Fruit fly (Drosophila melanogaster) whole organism, embryonic: ENCODE measurements around the gene Glut4EF.

Source experiments
- CG10274 ChIP-seq: fragments of 200-800 bp; sonication (Bioruptor generic); optimal IDR thresholded peaks from 3 replicates; lab custom pipeline; 2017; ENCODE audit warnings: missing biosample characterization, mild to moderate bottlenecking, missing genetic modification characterization
- CG11247 ChIP-seq: fragments of 200-800 bp; sonication (Bioruptor generic); IDR thresholded peaks from 2 replicates; pipeline ENCODE4 v1.3.6; 2022; ENCODE audit warnings: missing biosample characterization, missing genetic modification characterization
- CG12942 ChIP-seq: fragments of 200-800 bp; sonication (Bioruptor generic); optimal IDR thresholded peaks from 3 replicates; lab custom pipeline; 2016; ENCODE audit warnings: missing biosample characterization, missing genetic modification characterization
- CG14014 ChIP-seq: fragments of 200-800 bp; sonication (Bioruptor generic); IDR thresholded peaks from 2 replicates; pipeline ENCODE4 v1.3.6; 2022; ENCODE audit warnings: missing biosample characterization, missing genetic modification characterization
- CG14965 ChIP-seq: fragments of 200-800 bp; sonication (Bioruptor generic); optimal IDR thresholded peaks from 2 replicates; lab custom pipeline; 2016; ENCODE audit warnings: missing biosample characterization, missing genetic modification characterization, borderline replicate concordance
- CG17361 ChIP-seq: fragments of 200-800 bp; sonication (Bioruptor generic); IDR thresholded peaks from 3 replicates; pipeline ENCODE4 v1.3.6; 2022; ENCODE audit warnings: missing biosample characterization, missing genetic modification characterization
- CG17802 ChIP-seq: fragments of 200-800 bp; sonication (Bioruptor generic); optimal IDR thresholded peaks from 2 replicates; lab custom pipeline; 2018; ENCODE audit warnings: missing biosample characterization, mild to moderate bottlenecking, missing genetic modification characterization, moderate library complexity
- CG2116 ChIP-seq: fragments of 200-800 bp; sonication (Bioruptor generic); optimal IDR thresholded peaks from 3 replicates; lab custom pipeline; 2018; ENCODE audit warnings: missing biosample characterization, mild to moderate bottlenecking, missing genetic modification characterization
- CG2129 ChIP-seq: fragments of 200-800 bp; sonication (Bioruptor generic); IDR thresholded peaks from 2 replicates; pipeline ENCODE4 v1.3.6; 2022; ENCODE audit warnings: missing biosample characterization, missing genetic modification characterization; ENCODE audit not compliant: partially characterized antibody
- CG2712 ChIP-seq: fragments of 200-800 bp; optimal IDR thresholded peaks from 3 replicates; lab custom pipeline; 2019; ENCODE audit warnings: missing biosample characterization, mild to moderate bottlenecking, missing genetic modification characterization, moderate library complexity
- CG30403 ChIP-seq: fragments of 200-800 bp; sonication (Bioruptor generic); optimal IDR thresholded peaks from 3 replicates; lab custom pipeline; 2016; ENCODE audit warnings: missing biosample characterization, missing genetic modification characterization
- CG30431 ChIP-seq: fragments of 200-800 bp; sonication (Bioruptor generic); optimal IDR thresholded peaks from 2 replicates; lab custom pipeline; 2017; ENCODE audit warnings: missing biosample characterization, missing genetic modification characterization
- CG34422 ChIP-seq: fragments of 200-800 bp; sonication (Bioruptor generic); IDR thresholded peaks from 3 replicates; pipeline ENCODE4 v1.3.6; 2022; ENCODE audit warnings: missing biosample characterization, missing genetic modification characterization
- CG3995 ChIP-seq: fragments of 200-800 bp; sonication (Bioruptor generic); optimal IDR thresholded peaks from 3 replicates; lab custom pipeline; 2016; ENCODE audit warnings: missing biosample characterization, missing genetic modification characterization
- CG4617 ChIP-seq: fragments of 200-800 bp; sonication (Bioruptor generic); optimal IDR thresholded peaks from 3 replicates; lab custom pipeline; 2016; ENCODE audit warnings: missing biosample characterization, missing genetic modification characterization, borderline replicate concordance
- CG7357 ChIP-seq: fragments of 200-800 bp; sonication (Bioruptor generic); IDR thresholded peaks from 3 replicates; pipeline ENCODE4 v1.3.6; 2022; ENCODE audit warnings: missing biosample characterization, missing genetic modification characterization
- CG7987 ChIP-seq: fragments of 200-800 bp; sonication (Bioruptor generic); optimal IDR thresholded peaks from 2 replicates; lab custom pipeline; 2018; ENCODE audit warnings: missing biosample characterization, mild to moderate bottlenecking, missing genetic modification characterization, moderate library complexity
- CG9609 ChIP-seq: fragments of 200-800 bp; sonication (Bioruptor generic); optimal IDR thresholded peaks from 3 replicates; lab custom pipeline; 2016; ENCODE audit warnings: missing biosample characterization, missing genetic modification characterization
- Deaf1 ChIP-seq: fragments of 200-800 bp; optimal IDR thresholded peaks from 3 replicates; lab custom pipeline; 2019; ENCODE audit warnings: missing biosample characterization, mild to moderate bottlenecking, missing genetic modification characterization, moderate library complexity
- Dref ChIP-seq: fragments of 200-800 bp; sonication (Bioruptor generic); IDR thresholded peaks from 2 replicates; pipeline ENCODE4 v1.3.6; 2022; ENCODE audit warnings: missing biosample characterization, missing genetic modification characterization
- ERR ChIP-seq: fragments of 200-800 bp; sonication (Bioruptor generic); optimal IDR thresholded peaks from 2 replicates; lab custom pipeline; 2016; ENCODE audit warnings: missing biosample characterization, missing genetic modification characterization
- HHEX ChIP-seq: fragments of 200-800 bp; sonication (Bioruptor generic); optimal IDR thresholded peaks from 3 replicates; lab custom pipeline; 2017; ENCODE audit warnings: missing biosample characterization, mild to moderate bottlenecking, missing genetic modification characterization, missing genetic modification reagents
- HLH3B ChIP-seq: fragments of 200-800 bp; sonication (Bioruptor generic); IDR thresholded peaks from 2 replicates; pipeline ENCODE4 v1.3.6; 2022; ENCODE audit warnings: missing biosample characterization, missing genetic modification characterization
- Hey ChIP-seq: fragments of 200-800 bp; sonication (Bioruptor generic); optimal IDR thresholded peaks from 3 replicates; lab custom pipeline; 2018; ENCODE audit warnings: missing biosample characterization, mild to moderate bottlenecking, missing genetic modification characterization
- HmgD ChIP-seq: fragments of 200-800 bp; sonication (Bioruptor generic); optimal IDR thresholded peaks from 3 replicates; lab custom pipeline; 2016; ENCODE audit warnings: missing biosample characterization, missing genetic modification characterization
- Lhr ChIP-seq: fragments of 200-800 bp; sonication (Bioruptor generic); optimal IDR thresholded peaks from 3 replicates; lab custom pipeline; 2017; ENCODE audit warnings: mild to moderate bottlenecking, missing biosample characterization, missing genetic modification reagents, missing genetic modification characterization
- Sox102F ChIP-seq: fragments of 200-800 bp; sonication (Bioruptor generic); optimal IDR thresholded peaks from 2 replicates; lab custom pipeline; 2018; ENCODE audit warnings: missing biosample characterization, mild to moderate bottlenecking, missing genetic modification characterization, moderate library complexity
- Stat92E ChIP-seq, 3 experiments: fragments of >200 bp in 2 of 3; fragments of 200-800 bp in 1 of 3; sonication (Bioruptor generic) in 1 of 3; optimal IDR thresholded peaks; 2 replicates each; lab custom pipeline; 2017 to 2019; ENCODE audit warnings: missing biosample characterization in 3 of 3, missing genetic modification characterization in 3 of 3, mild to moderate bottlenecking in 1 of 3, moderate library complexity in 1 of 3
- bsh ChIP-seq, 2 experiments: fragments of 200-800 bp; sonication (Bioruptor generic); optimal IDR thresholded peaks; 2 replicates each; lab custom pipeline; 2017 to 2018; ENCODE audit warnings: mild to moderate bottlenecking in 2 of 2, missing biosample characterization in 2 of 2, missing genetic modification characterization in 2 of 2, moderate library complexity in 1 of 2
- cato ChIP-seq: fragments of 200-800 bp; sonication (Bioruptor generic); optimal IDR thresholded peaks from 2 replicates; lab custom pipeline; 2016; ENCODE audit warnings: missing biosample characterization, missing genetic modification characterization, borderline replicate concordance
- crc ChIP-seq: fragments of 200-800 bp; sonication (Bioruptor generic); optimal IDR thresholded peaks from 2 replicates; lab custom pipeline; 2016; ENCODE audit warnings: missing biosample characterization, missing genetic modification characterization
- croc ChIP-seq: fragments of 200-800 bp; sonication (Bioruptor generic); conservative IDR thresholded peaks from 3 replicates; pipeline ENCODE4 v1.3.6; 2022; ENCODE audit warnings: missing biosample characterization, missing genetic modification characterization
- crol ChIP-seq: fragments of 200-800 bp; sonication (Bioruptor generic); IDR thresholded peaks from 2 replicates; pipeline ENCODE4 v1.3.6; 2022; ENCODE audit warnings: missing biosample characterization, missing genetic modification characterization
- dmrt99B ChIP-seq: fragments of 200-800 bp; sonication (Bioruptor generic); optimal IDR thresholded peaks from 2 replicates; lab custom pipeline; 2018; ENCODE audit warnings: missing biosample characterization, mild to moderate bottlenecking, missing genetic modification characterization, moderate library complexity
- emc ChIP-seq: fragments of 200-800 bp; sonication (Bioruptor generic); optimal IDR thresholded peaks from 2 replicates; lab custom pipeline; 2016; ENCODE audit warnings: missing biosample characterization, missing genetic modification characterization
- en ChIP-seq: fragments of 200-800 bp; sonication (Bioruptor generic); optimal IDR thresholded peaks from 2 replicates; lab custom pipeline; 2016; ENCODE audit warnings: missing biosample characterization, missing genetic modification characterization
- esg ChIP-seq: fragments of 200-800 bp; sonication (Bioruptor generic); conservative IDR thresholded peaks from 2 replicates; pipeline ENCODE4 v1.3.6; 2022; ENCODE audit warnings: missing biosample characterization, missing genetic modification characterization
- gsb ChIP-seq: fragments of 200-800 bp; sonication (Bioruptor generic); IDR thresholded peaks from 2 replicates; pipeline ENCODE4 v1.3.6; 2022; ENCODE audit warnings: missing biosample characterization, missing genetic modification characterization
- gt ChIP-seq: fragments of 200-800 bp; sonication (Bioruptor generic); IDR thresholded peaks from 2 replicates; pipeline ENCODE4 v1.3.6; 2022; ENCODE audit warnings: missing biosample characterization, missing genetic modification characterization
- h ChIP-seq: fragments of >200 bp; optimal IDR thresholded peaks from 2 replicates; lab custom pipeline; 2017
- ham ChIP-seq: fragments of 200-800 bp; sonication (Bioruptor generic); IDR thresholded peaks from 2 replicates; pipeline ENCODE4 v1.3.6; 2022; ENCODE audit warnings: missing biosample characterization, missing genetic modification characterization
- hbn ChIP-seq: fragments of 200-800 bp; sonication (Bioruptor generic); IDR thresholded peaks from 2 replicates; pipeline ENCODE4 v1.3.6; 2022; ENCODE audit warnings: missing biosample characterization, missing genetic modification characterization; ENCODE audit not compliant: partially characterized antibody
- ind ChIP-seq: fragments of 200-800 bp; sonication (Bioruptor generic); optimal IDR thresholded peaks from 3 replicates; lab custom pipeline; 2016; ENCODE audit warnings: missing biosample characterization, missing genetic modification characterization
- pan ChIP-seq, 4 experiments: fragments of >200 bp in 3 of 4; fragments of 200-800 bp in 1 of 4; sonication (Bioruptor generic) in 1 of 4; optimal IDR thresholded peaks in 3 of 4; IDR thresholded peaks in 1 of 4; 2 replicates each; pipeline versions ENCODE4 v1.3.6 to Lab custom; 2017 to 2022; ENCODE audit warnings: missing biosample characterization in 2 of 4, missing genetic modification characterization in 2 of 4, mixed read lengths in 1 of 4
- ro ChIP-seq: fragments of 200-800 bp; sonication (Bioruptor generic); IDR thresholded peaks from 2 replicates; pipeline ENCODE4 v1.3.6; 2022; ENCODE audit warnings: missing biosample characterization, missing genetic modification characterization
- run ChIP-seq: fragments of 200-800 bp; sonication (Bioruptor generic); optimal IDR thresholded peaks from 3 replicates; lab custom pipeline; 2018; ENCODE audit warnings: missing biosample characterization, mild to moderate bottlenecking, missing genetic modification characterization
- sd ChIP-seq: fragments of 200-800 bp; sonication (Bioruptor generic); optimal IDR thresholded peaks from 3 replicates; lab custom pipeline; 2018; ENCODE audit warnings: missing biosample characterization, mild to moderate bottlenecking, missing genetic modification characterization, moderate library complexity
- sens ChIP-seq: fragments of 200-800 bp; sonication (Bioruptor generic); peaks from one replicate; lab custom pipeline; 2016; ENCODE audit warnings: missing biosample characterization, missing genetic modification characterization
- sens-2 ChIP-seq: fragments of 200-800 bp; sonication (Bioruptor generic); IDR thresholded peaks from 2 replicates; pipeline ENCODE4 v1.3.6; 2022; ENCODE audit warnings: missing biosample characterization, missing genetic modification characterization
- sna ChIP-seq: fragments of 200-800 bp; sonication (Bioruptor generic); IDR thresholded peaks from 2 replicates; pipeline ENCODE4 v1.3.6; 2022; ENCODE audit warnings: missing biosample characterization, missing genetic modification characterization; ENCODE audit not compliant: partially characterized antibody
- stwl ChIP-seq: fragments of 200-800 bp; sonication (Bioruptor generic); optimal IDR thresholded peaks from 3 replicates; lab custom pipeline; 2018; ENCODE audit warnings: missing biosample characterization, mild to moderate bottlenecking, missing genetic modification characterization, moderate library complexity
- wor ChIP-seq: fragments of 200-800 bp; sonication (Bioruptor generic); IDR thresholded peaks from 2 replicates; pipeline ENCODE4 v1.3.6; 2022; ENCODE audit warnings: missing biosample characterization, missing genetic modification characterization

The Glut4EF gene

dm6 chr3R:9891527-9891926 lies 17.0 kb downstream of the Glut4EF start (continued):
- TF ChIP-seq CG30431: no peak
- no peak for TF ChIP-seq dmrt99B
- no peak for TF ChIP-seq hbn (GFP tag; lab: Robert Waterston, UW)
- no peak for TF ChIP-seq CG7357 (GFP tag; lab: Robert Waterston, UW)
- peak; percentile 58 for TF ChIP-seq run
- no peak for TF ChIP-seq gsb (GFP tag; lab: Robert Waterston, UW)
- TF ChIP-seq HHEX: peak; percentile 6
- TF ChIP-seq sd (tag; lab: Kevin White, UChicago): no peak
- TF ChIP-seq ind (GFP tag; lab: Kevin White, UChicago): no peak
- TF ChIP-seq Sox102F (GFP tag; lab: Kevin White, UChicago): no peak
- no peak for TF ChIP-seq CG2116
- no peak for TF ChIP-seq wor (GFP tag; lab: Robert Waterston, UW)
- TF ChIP-seq crol (GFP tag; lab: Robert Waterston, UW): peak; percentile 75
- no peak for TF ChIP-seq Stat92E (GFP tag; optimal IDR thresholded peaks at IDR 0.05; lab: Kevin White, UChicago)
- no peak for TF ChIP-seq Lhr (GFP tag; lab: Kevin White, UChicago)
- TF ChIP-seq ham (GFP tag; lab: Robert Waterston, UW): no peak
- no peak for TF ChIP-seq HmgD (GFP tag; lab: Kevin White, UChicago)
- TF ChIP-seq h: no peak
- TF ChIP-seq sens-2 (GFP tag; lab: Robert Waterston, UW): no peak
- TF ChIP-seq pan (optimal IDR thresholded peaks at IDR 0.05; lab: Kevin White, UChicago): no peak
- no peak for TF ChIP-seq pan (GFP tag; optimal IDR thresholded peaks at IDR 0.05 in 1 of 2, IDR thresholded peaks at IDR 0.05 in 1 of 2)
- TF ChIP-seq CG7987 (GFP tag; lab: Kevin White, UChicago): peak; percentile 58
- TF ChIP-seq CG30403 (GFP tag; lab: Kevin White, UChicago): no peak
- no peak for TF ChIP-seq CG12942 (GFP tag; lab: Kevin White, UChicago)
- TF ChIP-seq sens: no peak
- 0 out of 2 replicates have a peak, but pooled peaks have one; percentile 26 for TF ChIP-seq HLH3B (GFP tag; lab: Robert Waterston, UW)
- no peak for TF ChIP-seq CG2712 (tag; lab: Kevin White, UChicago)
- TF ChIP-seq CG14014 (GFP tag; lab: Robert Waterston, UW): no peak
- no peak for TF ChIP-seq Dref (GFP tag; lab: Robert Waterston, UW)
- TF ChIP-seq stwl (tag; lab: Kevin White, UChicago): no peak
- peak; percentile 42 for TF ChIP-seq Deaf1 (tag; lab: Kevin White, UChicago)
- no peak for TF ChIP-seq sna
- TF ChIP-seq CG17361: no peak
- no peak for TF ChIP-seq emc (GFP tag; lab: Kevin White, UChicago)
- no peak for TF ChIP-seq CG11247 (GFP tag; lab: Robert Waterston, UW)
- TF ChIP-seq gt (GFP tag; lab: Robert Waterston, UW): no peak
- no peak for TF ChIP-seq CG2129 (GFP tag; lab: Robert Waterston, UW)
- TF ChIP-seq CG17802 (tag; lab: Kevin White, UChicago): no peak
- no peak for TF ChIP-seq Hey (tag; lab: Kevin White, UChicago)
- TF ChIP-seq cato (GFP tag; lab: Kevin White, UChicago): no peak
- no peak for TF ChIP-seq crc
- no peak for TF ChIP-seq CG14965 (GFP tag; lab: Kevin White, UChicago)
- TF ChIP-seq bsh (GFP tag; optimal IDR thresholded peaks at IDR 0.05; lab: Kevin White, UChicago): no peak
- no peak for TF ChIP-seq ERR (GFP tag; lab: Kevin White, UChicago)
- no peak for TF ChIP-seq croc (GFP tag; lab: Robert Waterston, UW)
- TF ChIP-seq en (GFP tag; lab: Kevin White, UChicago): no peak
- no peak for TF ChIP-seq CG3995
- TF ChIP-seq ro (GFP tag; lab: Robert Waterston, UW): no peak
- no peak for TF ChIP-seq CG34422 (GFP tag; lab: Robert Waterston, UW)
- no peak for TF ChIP-seq CG4617 (GFP tag; lab: Kevin White, UChicago)
- no peak for TF ChIP-seq CG10274
- TF ChIP-seq CG9609 (GFP tag; lab: Kevin White, UChicago): no peak
- no peak for TF ChIP-seq esg
